Fruit fly (Drosophila melanogaster): ENCODE results near the gene mRpL2.

The mRpL2 gene

DNA sequence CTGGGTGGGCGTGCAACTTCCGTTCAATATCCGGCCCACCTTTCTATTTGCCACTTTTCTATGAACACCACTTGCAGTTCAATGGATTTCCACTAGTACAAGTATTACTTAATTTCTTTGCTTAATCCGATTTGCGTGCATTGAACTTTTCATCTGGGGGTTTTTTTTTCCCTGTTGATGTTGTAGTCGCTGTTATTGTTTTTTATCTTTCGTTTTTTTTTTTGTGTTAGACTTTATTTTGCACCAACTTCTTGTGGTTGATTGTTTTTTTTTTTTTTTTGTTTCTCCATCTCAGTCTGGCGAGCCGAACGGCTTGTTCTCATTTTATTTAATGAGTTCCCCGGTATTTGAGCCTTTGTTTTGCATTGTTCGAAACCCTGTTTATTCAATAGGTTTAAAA, 15.7 kb downstream of the mRpL2 start:
- TF ChIP-seq CG4496 (GFP tag; IDR thresholded peaks at IDR 0.05) (no peak), Snoo (tag; optimal IDR thresholded peaks at IDR 0.05) (no peak), CG9948 (tag; optimal IDR thresholded peaks at IDR 0.05) (no peak), CG15710 (tag; optimal IDR thresholded peaks at IDR 0.05) (peak; percentile 33), EcR (GFP tag; optimal IDR thresholded peaks at IDR 0.05) (peak; percentile 72), CG34367 (tag; optimal IDR thresholded peaks at IDR 0.05) (peak; percentile 59), fd96Ca (GFP tag; IDR thresholded peaks at IDR 0.05) (no peak), CG10348 (GFP tag; IDR thresholded peaks at IDR 0.05) (no peak), CG8301 (tag; optimal IDR thresholded peaks at IDR 0.05) (no peak), Pif1A (GFP tag; optimal IDR thresholded peaks at IDR 0.05) (no peak), CG32121 (GFP tag; IDR thresholded peaks at IDR 0.05) (no peak), CG17806 (tag; optimal IDR thresholded peaks at IDR 0.05) (no peak), D1 (tag; optimal IDR thresholded peaks at IDR 0.05) (no peak), Pif1B (GFP tag; optimal IDR thresholded peaks at IDR 0.05) (no peak), CG14655 (GFP tag; optimal IDR thresholded peaks at IDR 0.05) (no peak), rn (GFP tag; IDR thresholded peaks at IDR 0.05) (no peak), CG13204 (GFP tag; optimal IDR thresholded peaks at IDR 0.05) (peak; percentile 63), Ets98B (GFP tag; IDR thresholded peaks at IDR 0.05) (no peak)

DNA sequence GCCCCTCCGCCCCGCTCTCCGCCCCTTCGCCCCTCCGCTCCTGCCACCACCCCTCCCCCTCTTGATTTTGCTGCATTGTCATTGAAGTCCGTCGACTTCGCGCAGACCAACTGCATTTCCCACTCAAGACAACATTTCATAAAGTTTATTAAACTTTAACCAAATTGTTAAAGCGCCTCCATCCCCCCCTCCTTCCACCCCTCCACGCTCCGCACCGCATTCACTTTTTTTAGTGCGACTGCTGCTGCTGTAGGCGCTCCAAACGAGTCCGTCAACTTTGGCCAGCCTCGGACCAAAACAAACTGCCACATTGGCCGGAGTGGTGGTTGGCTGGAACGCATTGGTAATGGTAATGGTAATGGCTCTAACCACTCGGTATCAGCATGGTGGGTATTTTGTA, 18.2 kb downstream of the mRpL2 start:
- TF ChIP-seq CG14655 (GFP tag; optimal IDR thresholded peaks at IDR 0.05) (no peak), D1 (tag; optimal IDR thresholded peaks at IDR 0.05) (no peak), CG15710 (tag; optimal IDR thresholded peaks at IDR 0.05) (no peak), Ets98B (GFP tag; IDR thresholded peaks at IDR 0.05) (peak; percentile 45; the same call in 1 of the 2 replicates), CG4496 (GFP tag; IDR thresholded peaks at IDR 0.05) (no peak), Pif1A (GFP tag; optimal IDR thresholded peaks at IDR 0.05) (no peak), EcR (GFP tag; optimal IDR thresholded peaks at IDR 0.05) (no peak), fd96Ca (GFP tag; IDR thresholded peaks at IDR 0.05) (peak; percentile 65; the same call in 2 of the 3 replicates)

DNA sequence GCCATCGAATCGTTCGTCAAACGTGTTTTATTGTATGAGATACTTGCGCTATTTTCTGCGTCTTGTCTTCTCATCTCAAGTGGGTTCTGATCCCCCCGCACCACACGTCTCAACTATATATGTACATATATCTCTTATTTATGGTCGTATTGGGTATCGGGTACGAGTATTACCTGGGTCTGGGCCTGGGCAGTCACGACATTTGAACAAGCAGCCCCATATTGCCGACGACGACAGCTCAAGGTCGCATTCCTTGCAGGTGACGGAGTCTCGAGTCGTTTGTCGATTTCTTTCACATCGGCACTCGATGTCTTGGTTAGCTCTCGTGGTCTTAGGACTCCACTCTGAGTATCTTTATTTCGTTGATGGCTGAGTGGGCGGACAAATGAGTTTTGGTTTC, 24.4 kb downstream of the mRpL2 start:
- no peak for TF ChIP-seq Pif1B (GFP tag; optimal IDR thresholded peaks at IDR 0.05)
- no peak for TF ChIP-seq CG32121 (GFP tag; IDR thresholded peaks at IDR 0.05)
- peak; percentile 31 for TF ChIP-seq EcR (GFP tag; optimal IDR thresholded peaks at IDR 0.05)
- TF ChIP-seq Snoo (tag; optimal IDR thresholded peaks at IDR 0.05) = no peak
- TF ChIP-seq CG34367 (tag; optimal IDR thresholded peaks at IDR 0.05) = no peak
- no peak for TF ChIP-seq Ets98B (GFP tag; IDR thresholded peaks at IDR 0.05)

DNA sequence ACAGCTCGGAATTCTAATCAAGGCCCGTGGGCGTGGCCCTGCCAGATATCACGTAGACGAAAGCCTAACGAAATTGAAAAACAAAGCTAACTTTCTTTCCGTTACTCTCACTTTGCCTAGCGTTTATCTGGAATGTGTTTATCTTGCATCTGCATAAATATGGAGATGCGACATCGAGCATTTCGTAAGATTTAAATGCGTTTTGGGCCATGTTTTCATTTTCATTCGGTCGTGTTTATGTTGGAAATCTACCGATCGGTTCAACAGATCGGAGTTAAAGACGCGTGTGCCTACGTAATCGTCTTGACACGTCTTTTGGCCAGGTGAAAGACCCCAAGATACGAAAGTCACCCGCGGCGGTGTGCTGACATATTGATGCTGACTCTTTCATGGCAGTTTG, 27.0 kb downstream of the mRpL2 start:
- TF ChIP-seq Pif1B (GFP tag; optimal IDR thresholded peaks at IDR 0.05) (no peak), CG17806 (tag; optimal IDR thresholded peaks at IDR 0.05) (no peak), gl (tag; optimal IDR thresholded peaks at IDR 0.05) (no peak), CG4496 (GFP tag; IDR thresholded peaks at IDR 0.05) (no peak), rn (GFP tag; IDR thresholded peaks at IDR 0.05) (no peak), CG32121 (GFP tag; IDR thresholded peaks at IDR 0.05) (no peak), CG8159 (tag; optimal IDR thresholded peaks at IDR 0.05) (no peak), CG15710 (tag; optimal IDR thresholded peaks at IDR 0.05) (no peak), Pif1A (GFP tag; optimal IDR thresholded peaks at IDR 0.05) (no peak), EcR (GFP tag; optimal IDR thresholded peaks at IDR 0.05) (no peak), CG9948 (tag; optimal IDR thresholded peaks at IDR 0.05) (no peak), CG10348 (GFP tag; IDR thresholded peaks at IDR 0.05) (no peak), CG14655 (GFP tag; optimal IDR thresholded peaks at IDR 0.05) (no peak), CG13204 (GFP tag; optimal IDR thresholded peaks at IDR 0.05) (no peak), CG12605 (GFP tag; IDR thresholded peaks at IDR 0.05) (no peak), CG8301 (tag; optimal IDR thresholded peaks at IDR 0.05) (no peak), D1 (tag; optimal IDR thresholded peaks at IDR 0.05) (no peak), Ets98B (GFP tag; IDR thresholded peaks at IDR 0.05) (no peak)

DNA sequence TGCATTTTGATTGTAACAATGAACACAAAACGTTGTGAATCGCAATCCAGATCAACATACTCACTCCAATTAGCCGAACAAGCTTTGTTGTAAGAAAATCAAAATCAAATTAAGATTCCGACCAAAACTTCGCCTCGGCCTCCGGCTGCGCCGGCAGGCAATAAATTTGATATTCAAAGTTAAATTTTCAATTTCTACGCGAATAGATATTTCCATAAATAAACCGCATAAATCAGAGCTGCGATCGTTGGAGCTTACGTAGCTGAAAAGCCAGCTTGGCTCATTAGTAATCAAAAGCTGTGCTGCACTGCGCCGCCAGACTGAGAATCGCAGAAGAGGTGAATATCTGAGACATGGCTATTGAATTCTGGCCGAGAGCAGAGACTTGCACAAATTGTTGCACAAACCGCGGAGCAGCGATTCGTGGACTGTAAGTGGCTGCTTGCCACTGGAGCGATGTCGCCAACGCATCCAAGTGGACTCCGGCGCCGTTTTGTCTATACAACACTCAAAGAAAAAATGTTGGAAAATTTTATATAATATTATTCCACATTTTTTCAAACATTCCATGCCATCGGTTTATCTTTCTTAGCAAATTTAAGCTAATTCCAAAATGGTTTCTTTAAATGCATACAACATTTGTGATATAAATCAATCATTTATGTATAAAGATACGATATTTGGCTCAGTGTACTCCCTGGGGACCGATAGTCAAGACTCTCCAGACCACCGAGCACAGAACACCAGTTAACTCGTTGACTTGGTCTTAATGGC, 28.0 kb downstream of the mRpL2 start:
- peak; percentile 21 for TF ChIP-seq EcR (GFP tag; optimal IDR thresholded peaks at IDR 0.05)
- peak; percentile 68 for TF ChIP-seq Ets98B (GFP tag; IDR thresholded peaks at IDR 0.05)
- TF ChIP-seq CG13204 (GFP tag; optimal IDR thresholded peaks at IDR 0.05) = peak; percentile 59
- TF ChIP-seq fd96Ca (GFP tag; IDR thresholded peaks at IDR 0.05) = peak; percentile 61; the same call in 1 of the 3 replicates
- peak; percentile 87 for TF ChIP-seq CG9948 (tag; optimal IDR thresholded peaks at IDR 0.05)
- TF ChIP-seq rn (GFP tag; IDR thresholded peaks at IDR 0.05) = no peak; the same call in 1 of the 2 replicates
- peak; percentile 68 for TF ChIP-seq Pif1A (GFP tag; optimal IDR thresholded peaks at IDR 0.05)
- peak; percentile 66 for TF ChIP-seq gl (tag; optimal IDR thresholded peaks at IDR 0.05)
- TF ChIP-seq CG8159 (tag; optimal IDR thresholded peaks at IDR 0.05) = peak; percentile 88
- peak; percentile 41 for TF ChIP-seq CG12605 (GFP tag; IDR thresholded peaks at IDR 0.05)
- TF ChIP-seq CG15710 (tag; optimal IDR thresholded peaks at IDR 0.05) = peak; percentile 81
- TF ChIP-seq CG32121 (GFP tag; IDR thresholded peaks at IDR 0.05) = peak; percentile 54; the same call in 1 of the 2 replicates
- TF ChIP-seq D1 (tag; optimal IDR thresholded peaks at IDR 0.05) = peak; percentile 65
- peak; percentile 88 for TF ChIP-seq CG17806 (tag; optimal IDR thresholded peaks at IDR 0.05)
- no peak for TF ChIP-seq Snoo (tag; optimal IDR thresholded peaks at IDR 0.05)
- TF ChIP-seq CG10348 (GFP tag; IDR thresholded peaks at IDR 0.05) = no peak
- peak; percentile 64 for TF ChIP-seq Pif1B (GFP tag; optimal IDR thresholded peaks at IDR 0.05)
- TF ChIP-seq CG34367 (tag; optimal IDR thresholded peaks at IDR 0.05) = peak; percentile 76
- TF ChIP-seq CG14655 (GFP tag; optimal IDR thresholded peaks at IDR 0.05) = peak; percentile 87
- peak; percentile 77 for TF ChIP-seq CG4496 (GFP tag; IDR thresholded peaks at IDR 0.05)
- TF ChIP-seq CG8301 (tag; optimal IDR thresholded peaks at IDR 0.05) = peak; percentile 85
